Worm (Caenorhabditis elegans) whole organism, early embryonic: Measurements from ENCODE around the gene ZK185.3.

ENCODE experiments used
- B0310.2 ChIP-seq: sonication (generic microtip); optimal IDR thresholded peaks from 2 replicates; lab custom pipeline; 2016; ENCODE audit warnings: mild to moderate bottlenecking, missing genetic modification characterization, missing compliant biosample characterization
- aly-1 ChIP-seq: sonication (generic microtip); optimal IDR thresholded peaks from 2 replicates; lab custom pipeline; 2016; ENCODE audit warnings: missing genetic modification characterization, missing compliant biosample characterization
- ama-1 ChIP-seq: fragments of 150-350 bp; optimal IDR thresholded peaks from 2 replicates; lab custom pipeline; 2014
- ceh-13 ChIP-seq: fragments of 200-800 bp; sonication (Bioruptor generic); optimal IDR thresholded peaks from 2 replicates; lab custom pipeline; 2018; ENCODE audit warnings: mild to moderate bottlenecking, missing genetic modification characterization, missing compliant biosample characterization
- ets-7 ChIP-seq: sonication (generic microtip); optimal IDR thresholded peaks from 2 replicates; lab custom pipeline; 2016; ENCODE audit warnings: missing genotype, missing genetic modification characterization, missing compliant biosample characterization
- flt-1 ChIP-seq: fragments of 200-800 bp; sonication (Bioruptor generic); IDR thresholded peaks from 2 replicates; pipeline ENCODE4 v1.3.6; 2022; ENCODE audit warnings: missing genetic modification characterization, missing compliant biosample characterization
- hmbx-1 ChIP-seq: sonication (generic microtip); optimal IDR thresholded peaks from 2 replicates; lab custom pipeline; 2016; ENCODE audit warnings: mild to moderate bottlenecking, missing genetic modification characterization, missing compliant biosample characterization
- hnd-1 ChIP-seq: sonication (generic microtip); optimal IDR thresholded peaks from 2 replicates; lab custom pipeline; 2016; ENCODE audit warnings: missing genetic modification characterization, missing compliant biosample characterization
- pes-1 ChIP-seq: fragments of 200-800 bp; sonication (Bioruptor generic); IDR thresholded peaks from 2 replicates; pipeline ENCODE4 v1.3.6; 2022; ENCODE audit warnings: missing genetic modification reagents, missing genetic modification characterization, missing compliant biosample characterization
- tbx-37 ChIP-seq: fragments of 200-800 bp; sonication (Bioruptor generic); conservative IDR thresholded peaks from 2 replicates; pipeline ENCODE4 v1.3.6; 2022; ENCODE audit warnings: missing genetic modification reagents, missing genetic modification characterization, missing compliant biosample characterization
- tra-4 ChIP-seq: sonication (generic microtip); optimal IDR thresholded peaks from 2 replicates; lab custom pipeline; 2017; ENCODE audit warnings: missing genetic modification characterization, missing compliant biosample characterization

DNA sequence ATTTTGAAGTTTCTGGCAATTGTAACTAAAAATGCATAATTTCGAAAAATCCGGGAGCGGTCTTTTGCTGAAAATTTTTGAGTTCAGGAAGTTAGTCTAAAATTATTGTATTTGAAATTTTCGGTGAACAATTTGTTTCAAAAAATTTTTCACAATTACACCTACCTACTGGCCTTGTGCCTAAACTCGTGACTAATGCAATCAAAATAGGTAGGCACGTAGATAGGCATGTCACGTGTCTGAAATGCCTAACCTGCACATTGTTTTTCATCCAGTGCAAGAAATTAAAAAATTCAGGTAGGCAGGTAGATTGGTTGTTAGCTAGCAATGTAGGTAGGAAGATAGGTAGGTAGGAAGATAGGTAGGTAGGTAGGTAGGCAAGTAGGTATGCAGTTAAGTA lies 26.9 kb upstream of the ZK185.3 start:
- no peak for TF ChIP-seq ama-1 (lab: Kevin White, UChicago)
- TF ChIP-seq hmbx-1 (tag; lab: Kevin White, UChicago) = no peak
- no peak for TF ChIP-seq hnd-1 (tag; lab: Kevin White, UChicago)
- no peak for TF ChIP-seq aly-1 (tag; lab: Kevin White, UChicago)
- TF ChIP-seq B0310.2 (tag; lab: Kevin White, UChicago) = no peak
- no peak for TF ChIP-seq ceh-13
- TF ChIP-seq ets-7 (tag; lab: Kevin White, UChicago) = no peak
- TF ChIP-seq tbx-37 (GFP tag; lab: Robert Waterston, UW) = no peak
- TF ChIP-seq pes-1 = no peak
- no peak for TF ChIP-seq tra-4 (tag; lab: Kevin White, UChicago)
- no peak for TF ChIP-seq flt-1 (GFP tag; lab: Robert Waterston, UW)
